Fruit fly (Drosophila melanogaster) whole organism, wandering third instar larva: ENCODE measurements around the gene mura.

Experiments used
- Abd-B ChIP-seq: fragments of >200 bp; optimal IDR thresholded peaks from 2 replicates; lab custom pipeline; 2017; ENCODE audit warnings: missing biosample characterization, missing genetic modification characterization
- CG32264 ChIP-seq: fragments of 200-800 bp; sonication (Bioruptor generic); optimal IDR thresholded peaks from 2 replicates; lab custom pipeline; 2016; ENCODE audit warnings: missing biosample characterization, missing genetic modification characterization
- CG9705 ChIP-seq: fragments of 200-800 bp; sonication (Bioruptor generic); optimal IDR thresholded peaks from 2 replicates; lab custom pipeline; 2018; ENCODE audit warnings: missing biosample characterization, mild to moderate bottlenecking, missing genetic modification characterization
- CrebA ChIP-seq: fragments of 200-800 bp; sonication (Bioruptor generic); optimal IDR thresholded peaks from 2 replicates; lab custom pipeline; 2016; ENCODE audit warnings: missing biosample characterization, mild to moderate bottlenecking, missing genetic modification characterization, borderline replicate concordance
- Dfd ChIP-seq: fragments of >200 bp; optimal IDR thresholded peaks from 2 replicates; lab custom pipeline; 2017; ENCODE audit warnings: missing biosample characterization, missing genetic modification characterization
- Dif ChIP-seq: fragments of 200-275, 200-300 bp; sonication (Bioruptor generic); optimal IDR thresholded peaks from 2 replicates; lab custom pipeline; 2018; ENCODE audit warnings: missing biosample characterization, missing genetic modification characterization; ENCODE audit not compliant: partially characterized antibody
- GATAd ChIP-seq: sonication (Bioruptor generic); optimal IDR thresholded peaks from 2 replicates; lab custom pipeline; 2016; ENCODE audit warnings: missing biosample characterization, missing genetic modification characterization
- HLH106 ChIP-seq: fragments of 200-800 bp; optimal IDR thresholded peaks from 3 replicates; lab custom pipeline; 2019; ENCODE audit warnings: missing biosample characterization, mild to moderate bottlenecking, missing genetic modification characterization, moderate library complexity
- Hnf4 ChIP-seq: fragments of 200-800 bp; sonication (Bioruptor generic); optimal IDR thresholded peaks from 2 replicates; lab custom pipeline; 2016; ENCODE audit warnings: missing biosample characterization, mild to moderate bottlenecking, missing genetic modification characterization
- Hr78 ChIP-seq: fragments of >200 bp; optimal IDR thresholded peaks from 2 replicates; lab custom pipeline; 2017; ENCODE audit warnings: missing biosample characterization, missing genetic modification characterization
- Hr83 ChIP-seq: fragments of 200-300 bp; sonication (Bioruptor generic); optimal IDR thresholded peaks from 2 replicates; lab custom pipeline; 2016; ENCODE audit warnings: missing biosample characterization, mild to moderate bottlenecking, missing genetic modification characterization, moderate library complexity; ENCODE audit not compliant: poor library complexity, severe bottlenecking
- Jra ChIP-seq: sonication (Bioruptor generic); optimal IDR thresholded peaks from 2 replicates; lab custom pipeline; 2016; ENCODE audit warnings: missing biosample characterization, missing genetic modification characterization
- Mio ChIP-seq: sonication (Bioruptor generic); optimal IDR thresholded peaks from 2 replicates; lab custom pipeline; 2016; ENCODE audit warnings: missing biosample characterization, missing genetic modification characterization
- Myc ChIP-seq: fragments of >200 bp; optimal IDR thresholded peaks from 2 replicates; lab custom pipeline; 2017
- N ChIP-seq: fragments of >200 bp; optimal IDR thresholded peaks from 2 replicates; lab custom pipeline; 2018; ENCODE audit warnings: missing biosample characterization, missing external identifiers, missing genetic modification characterization
- OdsH ChIP-seq: fragments of 200-800 bp; sonication (Bioruptor generic); optimal IDR thresholded peaks from 2 replicates; lab custom pipeline; 2016; ENCODE audit warnings: missing biosample characterization, mild to moderate bottlenecking, missing genetic modification characterization
- Sp1 ChIP-seq: fragments of 200-800 bp; sonication (Bioruptor generic); optimal IDR thresholded peaks from 3 replicates; lab custom pipeline; 2019; ENCODE audit warnings: missing biosample characterization, mild to moderate bottlenecking, missing genetic modification characterization, moderate library complexity
- Vsx2 ChIP-seq: fragments of 200-300, 225-300 bp; sonication (Bioruptor generic); optimal IDR thresholded peaks from 2 replicates; lab custom pipeline; 2018; ENCODE audit warnings: missing biosample characterization, missing genetic modification characterization; ENCODE audit not compliant: partially characterized antibody
- br ChIP-seq: fragments of 200-800 bp; sonication (Bioruptor generic); optimal IDR thresholded peaks from 2 replicates; lab custom pipeline; 2016; ENCODE audit warnings: missing biosample characterization, missing genetic modification characterization
- brk ChIP-seq: fragments of 200-800 bp; sonication (Bioruptor generic); optimal IDR thresholded peaks from 2 replicates; lab custom pipeline; 2016; ENCODE audit warnings: missing biosample characterization, mild to moderate bottlenecking, missing genetic modification characterization
- dl ChIP-seq, 2 experiments: fragments of 175-275, 200-275 bp in 1 of 2; fragments of 200-275 bp in 1 of 2; sonication (Bioruptor generic); optimal IDR thresholded peaks; lab custom pipeline; 2018; ENCODE audit warnings: mild to moderate bottlenecking in 2 of 2, missing biosample characterization in 2 of 2, missing genetic modification characterization in 2 of 2, moderate library complexity in 2 of 2; ENCODE audit not compliant: partially characterized antibody in 2 of 2, insufficient read depth in 1 of 2
- dmrt93B ChIP-seq: fragments of 200-800 bp; sonication (Bioruptor generic); optimal IDR thresholded peaks from 2 replicates; lab custom pipeline; 2018; ENCODE audit warnings: missing biosample characterization, mild to moderate bottlenecking, missing genetic modification characterization
- dsf ChIP-seq: sonication (Bioruptor generic); optimal IDR thresholded peaks from 2 replicates; lab custom pipeline; 2016; ENCODE audit warnings: missing biosample characterization, missing genetic modification characterization, borderline replicate concordance
- ey ChIP-seq: fragments of 200-800 bp; sonication (Bioruptor generic); optimal IDR thresholded peaks from 2 replicates; lab custom pipeline; 2016; ENCODE audit warnings: missing biosample characterization, missing genetic modification characterization
- foxo ChIP-seq, 2 experiments: fragments of 200-800 bp; sonication (Bioruptor generic); optimal IDR thresholded peaks; 2 replicates in 1 of 2; 3 replicates in 1 of 2; lab custom pipeline; 2016 to 2017; ENCODE audit warnings: missing biosample characterization in 2 of 2, missing genetic modification characterization in 2 of 2
- fru ChIP-seq: fragments of 200-800 bp; sonication (Bioruptor generic); optimal IDR thresholded peaks from 3 replicates; lab custom pipeline; 2016; ENCODE audit warnings: missing biosample characterization, mild to moderate bottlenecking, missing genetic modification characterization
- h ChIP-seq: fragments of 200-800 bp; sonication (Bioruptor generic); optimal IDR thresholded peaks from 3 replicates; lab custom pipeline; 2016; ENCODE audit warnings: missing biosample characterization, mild to moderate bottlenecking, missing genetic modification characterization
- jim ChIP-seq: fragments of 175-275, 200-325 bp; sonication (Bioruptor generic); optimal IDR thresholded peaks from 2 replicates; lab custom pipeline; 2016; ENCODE audit warnings: missing biosample characterization, mild to moderate bottlenecking, missing genetic modification characterization
- lola ChIP-seq: fragments of >200 bp; optimal IDR thresholded peaks from 2 replicates; lab custom pipeline; 2017; ENCODE audit warnings: missing biosample characterization, missing genetic modification characterization
- pan ChIP-seq: fragments of >200 bp; optimal IDR thresholded peaks from 2 replicates; lab custom pipeline; 2017
- psq ChIP-seq: fragments of 200-800 bp; sonication (Bioruptor generic); optimal IDR thresholded peaks from 3 replicates; lab custom pipeline; 2017; ENCODE audit warnings: missing biosample characterization, mild to moderate bottlenecking, missing genetic modification characterization, moderate library complexity
- rgr ChIP-seq: fragments of 200-800 bp; sonication (Bioruptor generic); optimal IDR thresholded peaks from 3 replicates; lab custom pipeline; 2016; ENCODE audit warnings: missing biosample characterization, mild to moderate bottlenecking, missing genetic modification characterization
- sage ChIP-seq: fragments of 200-800 bp; sonication (Bioruptor generic); optimal IDR thresholded peaks from 2 replicates; lab custom pipeline; 2016; ENCODE audit warnings: missing biosample characterization, mild to moderate bottlenecking, missing genetic modification characterization
- sv ChIP-seq: fragments of 200-800 bp; sonication (Bioruptor generic); optimal IDR thresholded peaks from 3 replicates; lab custom pipeline; 2016; ENCODE audit warnings: missing biosample characterization, missing genetic modification characterization
- tai ChIP-seq: sonication (Bioruptor generic); optimal IDR thresholded peaks from 2 replicates; lab custom pipeline; 2016; ENCODE audit warnings: missing biosample characterization, missing genetic modification characterization
- usp ChIP-seq: fragments of >200 bp; optimal IDR thresholded peaks from 2 replicates; lab custom pipeline; 2017; ENCODE audit warnings: missing biosample characterization, missing genetic modification characterization
- woc ChIP-seq: sonication (Bioruptor generic); optimal IDR thresholded peaks from 2 replicates; lab custom pipeline; 2016; ENCODE audit warnings: missing biosample characterization, mild to moderate bottlenecking, missing genetic modification characterization

The mura gene

dm6 chr3R:9563240-9563992 lies 11.8 kb upstream of the mura start, which contains the start of the genes CG9393 and Vps45 (continued):
- TF ChIP-seq br (GFP tag; lab: Kevin White, UChicago) (no peak), Dif (no peak), sv (GFP tag; lab: Kevin White, UChicago) (peak; percentile 73), GATAd (GFP tag; lab: Kevin White, UChicago) (peak; percentile 49), ey (GFP tag; lab: Kevin White, UChicago) (peak; percentile 65), dmrt93B (GFP tag; lab: Kevin White, UChicago) (no peak), CrebA (GFP tag; lab: Kevin White, UChicago) (no peak), dl (GFP tag; optimal IDR thresholded peaks at IDR 0.05; lab: Kevin White, UChicago; ENCODE audit: insufficient read depth in 1 of 2, partially characterized antibody in 2 of 2) (no peak), Myc (lab: Kevin White, UChicago) (peak; percentile 95), woc (GFP tag; lab: Kevin White, UChicago) (peak; percentile 90), rgr (GFP tag; lab: Kevin White, UChicago) (peak; percentile 51), Sp1 (GFP tag; lab: Kevin White, UChicago) (peak; percentile 45), N (GFP tag; lab: Kevin White, UChicago) (no peak), brk (GFP tag; lab: Kevin White, UChicago) (no peak)
- TF ChIP-seq, all 38 proteins: peak for 15

dm6 chr3R:9561121-9561520 lies 9.5 kb upstream of the mura start:
- TF ChIP-seq Sp1 (GFP tag; lab: Kevin White, UChicago) (no peak), pan (no peak), br (GFP tag; lab: Kevin White, UChicago) (no peak), CG9705 (GFP tag; lab: Kevin White, UChicago) (no peak), Myc (lab: Kevin White, UChicago) (no peak), lola (no peak), CrebA (GFP tag; lab: Kevin White, UChicago) (no peak), dl (GFP tag; optimal IDR thresholded peaks at IDR 0.05; lab: Kevin White, UChicago; ENCODE audit: insufficient read depth in 1 of 2, partially characterized antibody in 2 of 2) (no peak), dsf (GFP tag; lab: Kevin White, UChicago) (no peak), Abd-B (GFP tag; lab: Kevin White, UChicago) (no peak), h (GFP tag; lab: Kevin White, UChicago) (no peak), jim (GFP tag; lab: Kevin White, UChicago) (no peak), Jra (GFP tag; lab: Kevin White, UChicago) (no peak), woc (GFP tag; lab: Kevin White, UChicago) (no peak), ey (GFP tag; lab: Kevin White, UChicago) (no peak), Hnf4 (no peak), Mio (GFP tag; lab: Kevin White, UChicago) (no peak), Vsx2 (GFP tag; lab: Kevin White, UChicago) (no peak)

- peak; percentile 73 for TF ChIP-seq ey (GFP tag; lab: Kevin White, UChicago)
- TF ChIP-seq dsf (GFP tag; lab: Kevin White, UChicago) = no peak
- peak; percentile 73 for TF ChIP-seq HLH106
- no peak for TF ChIP-seq usp (GFP tag; lab: Kevin White, UChicago)
- no peak for TF ChIP-seq dmrt93B (GFP tag; lab: Kevin White, UChicago)
- no peak for TF ChIP-seq Dif
- TF ChIP-seq pan = no peak
- TF ChIP-seq fru = peak; percentile 75
- TF ChIP-seq GATAd (GFP tag; lab: Kevin White, UChicago) = no peak
- TF ChIP-seq Hnf4 = no peak
- TF ChIP-seq rgr (GFP tag; lab: Kevin White, UChicago) = peak; percentile 71
- TF ChIP-seq Mio (GFP tag; lab: Kevin White, UChicago) = no peak
- no peak for TF ChIP-seq CG32264 (GFP tag; lab: Kevin White, UChicago)
- TF ChIP-seq sage (GFP tag; lab: Kevin White, UChicago) = no peak
- no peak for TF ChIP-seq Vsx2 (GFP tag; lab: Kevin White, UChicago)
- no peak for TF ChIP-seq Abd-B (GFP tag; lab: Kevin White, UChicago)
- TF ChIP-seq foxo (GFP tag; optimal IDR thresholded peaks at IDR 0.05; lab: Kevin White, UChicago) = peak in 1 of 2 experiments; percentile 78
- no peak for TF ChIP-seq lola
- TF ChIP-seq brk (GFP tag; lab: Kevin White, UChicago) = no peak
- peak; percentile 40 for TF ChIP-seq sv (GFP tag; lab: Kevin White, UChicago)
- TF ChIP-seq Dfd (GFP tag; lab: Kevin White, UChicago) = no peak
- TF ChIP-seq N (GFP tag; lab: Kevin White, UChicago) = no peak
- no peak for TF ChIP-seq Hr78 (GFP tag; lab: Kevin White, UChicago)
- no peak for TF ChIP-seq tai (GFP tag; lab: Kevin White, UChicago)
- no peak for TF ChIP-seq br (GFP tag; lab: Kevin White, UChicago)
- peak; percentile 73 for TF ChIP-seq Jra (GFP tag; lab: Kevin White, UChicago)
- peak; percentile 61 for TF ChIP-seq CG9705 (GFP tag; lab: Kevin White, UChicago)
- TF ChIP-seq Hr83 = no peak
- peak; percentile 66 for TF ChIP-seq psq
- TF ChIP-seq h (GFP tag; lab: Kevin White, UChicago) = peak; percentile 81
- peak; percentile 67 for TF ChIP-seq Myc (lab: Kevin White, UChicago)
- TF ChIP-seq Sp1 (GFP tag; lab: Kevin White, UChicago) = peak; percentile 67
- peak; percentile 57 for TF ChIP-seq OdsH
- TF ChIP-seq jim (GFP tag; lab: Kevin White, UChicago) = no peak
- TF ChIP-seq dl (GFP tag; optimal IDR thresholded peaks at IDR 0.05; lab: Kevin White, UChicago; ENCODE audit: insufficient read depth in 1 of 2, partially characterized antibody in 2 of 2) = no peak
Measured at dm6 chr3R:9559413-9560014, 7.9 kb upstream of the mura start, which contains the start of the genes AP-1mu and MBD-like. TSS of gene AP-1mu (minus strand) at chr3R:9559525. TSS of gene MBD-like (plus strand) at chr3R:9559760.
